Worm (Caenorhabditis elegans) whole organism, L1 larva: ENCODE data around the gene F52H2.1.

ENCODE experiments used
- C04F5.9 ChIP-seq: sonication (generic microtip); optimal IDR thresholded peaks from 2 replicates; lab custom pipeline; 2016; ENCODE audit warnings: missing genetic modification characterization, missing compliant biosample characterization
- C34B4.2 ChIP-seq: sonication (generic microtip); optimal IDR thresholded peaks from 2 replicates; lab custom pipeline; 2017; ENCODE audit warnings: mild to moderate bottlenecking, missing genetic modification characterization, missing compliant biosample characterization
- Y116A8C.19 ChIP-seq: sonication (generic microtip); optimal IDR thresholded peaks from 2 replicates; lab custom pipeline; 2016; ENCODE audit warnings: missing compliant biosample characterization, missing genetic modification characterization, borderline replicate concordance
- aha-1 ChIP-seq: fragments of 150-350 bp; optimal IDR thresholded peaks from 2 replicates; lab custom pipeline; 2014; ENCODE audit warnings: missing biosample characterization, missing genetic modification characterization
- alr-1 ChIP-seq: fragments of 200-800 bp; sonication (Bioruptor generic); optimal IDR thresholded peaks from 2 replicates; lab custom pipeline; 2018; ENCODE audit warnings: borderline replicate concordance, mild to moderate bottlenecking, missing genetic modification characterization, missing compliant biosample characterization
- aly-2 ChIP-seq: fragments of 150-350 bp; optimal IDR thresholded peaks from 2 replicates; lab custom pipeline; 2014; ENCODE audit warnings: missing biosample characterization, missing genetic modification characterization
- ama-1 ChIP-seq: fragments of 150-350 bp; optimal IDR thresholded peaks from 2 replicates; lab custom pipeline; 2014
- blmp-1 ChIP-seq: fragments of 150-350 bp; optimal IDR thresholded peaks from 2 replicates; lab custom pipeline; 2014; ENCODE audit warnings: missing biosample characterization, missing genetic modification characterization
- ceh-82 ChIP-seq, 3 experiments: fragments of 150-350 bp in 1 of 3; sonication (generic microtip) in 2 of 3; optimal IDR thresholded peaks; 2 replicates each; lab custom pipeline; 2014 to 2017; ENCODE audit warnings: missing biosample characterization in 3 of 3, missing genetic modification characterization in 3 of 3
- ceh-90 ChIP-seq: sonication (generic microtip); optimal IDR thresholded peaks from 2 replicates; lab custom pipeline; 2016; ENCODE audit warnings: missing genetic modification characterization, missing compliant biosample characterization
- dpl-1 ChIP-seq, 3 experiments: fragments of 150-350 bp in 2 of 3; sonication (generic microtip) in 1 of 3; optimal IDR thresholded peaks; 2 replicates each; lab custom pipeline; 2014 to 2017; ENCODE audit warnings: missing biosample characterization in 3 of 3, missing genetic modification characterization in 3 of 3, missing genetic modification reagents in 3 of 3
- egl-13 ChIP-seq: sonication (generic microtip); optimal IDR thresholded peaks from 2 replicates; lab custom pipeline; 2016; ENCODE audit warnings: missing genotype, missing genetic modification reagents, missing genetic modification characterization, missing compliant biosample characterization
- egl-27 ChIP-seq, 2 experiments: fragments of 150-350 bp in 1 of 2; sonication (generic microtip); optimal IDR thresholded peaks; 3 replicates each; lab custom pipeline; 2017 to 2018; ENCODE audit warnings: missing biosample characterization in 2 of 2, missing genetic modification characterization in 2 of 2, missing genetic modification reagents in 2 of 2
- elt-3 ChIP-seq, 6 experiments: fragments of 150-350 bp in 1 of 6; sonication (generic microtip); optimal IDR thresholded peaks; 2 replicates each; lab custom pipeline; 2017 to 2018; ENCODE audit warnings: missing biosample characterization in 6 of 6, missing genetic modification characterization in 6 of 6, inconsistent platforms in 1 of 6
- fkh-10 ChIP-seq: sonication (generic microtip); optimal IDR thresholded peaks from 2 replicates; lab custom pipeline; 2017; ENCODE audit warnings: missing biosample characterization, missing genetic modification reagents, missing genetic modification characterization
- fkh-4 ChIP-seq: sonication (generic microtip); optimal IDR thresholded peaks from 2 replicates; lab custom pipeline; 2016; ENCODE audit warnings: missing compliant biosample characterization, missing genetic modification characterization, borderline replicate concordance
- fkh-8 ChIP-seq: sonication (generic microtip); optimal IDR thresholded peaks from 2 replicates; lab custom pipeline; 2016; ENCODE audit warnings: mild to moderate bottlenecking, missing genetic modification characterization, missing compliant biosample characterization
- fos-1 ChIP-seq: fragments of 150-350 bp; optimal IDR thresholded peaks from 2 replicates; lab custom pipeline; 2014; ENCODE audit warnings: missing biosample characterization, missing genetic modification characterization
- grh-1 ChIP-seq: fragments of 200-800 bp; sonication (Bioruptor generic); IDR thresholded peaks from 2 replicates; pipeline ENCODE4 v1.3.6; 2022; ENCODE audit warnings: missing genetic modification reagents, missing genetic modification characterization, missing compliant biosample characterization
- hlh-17 ChIP-seq: fragments of 200-800 bp; sonication (Bioruptor generic); optimal IDR thresholded peaks from 2 replicates; lab custom pipeline; 2018; ENCODE audit warnings: missing genetic modification characterization, mild to moderate bottlenecking, missing compliant biosample characterization, moderate library complexity, borderline replicate concordance
- hlh-4 ChIP-seq: sonication (generic microtip); optimal IDR thresholded peaks from 2 replicates; lab custom pipeline; 2016; ENCODE audit warnings: mild to moderate bottlenecking, missing genetic modification characterization, missing compliant biosample characterization
- irx-1 ChIP-seq: sonication (generic microtip); optimal IDR thresholded peaks from 2 replicates; lab custom pipeline; 2016; ENCODE audit warnings: missing genetic modification characterization, missing compliant biosample characterization
- lin-14 ChIP-seq: fragments of 200-800 bp; sonication (Bioruptor generic); optimal IDR thresholded peaks from 2 replicates; lab custom pipeline; 2018; ENCODE audit warnings: mild to moderate bottlenecking, missing genetic modification characterization, moderate library complexity, missing compliant biosample characterization
- lir-3 ChIP-seq: sonication (generic microtip); optimal IDR thresholded peaks from 2 replicates; lab custom pipeline; 2016; ENCODE audit warnings: mild to moderate bottlenecking, missing genetic modification characterization, moderate library complexity, missing compliant biosample characterization; ENCODE audit not compliant: poor library complexity
- lsy-2 ChIP-seq, 2 experiments: fragments of 150-350 bp; optimal IDR thresholded peaks; 2 replicates each; lab custom pipeline; 2014; ENCODE audit warnings: missing biosample characterization in 2 of 2, missing genetic modification characterization in 2 of 2
- mab-9 ChIP-seq: fragments of 200-800 bp; sonication (Bioruptor generic); IDR thresholded peaks from 2 replicates; pipeline ENCODE4 v1.3.6; 2022; ENCODE audit warnings: missing genetic modification reagents, missing genetic modification characterization, missing compliant biosample characterization
- mef-2 ChIP-seq: fragments of 150-350 bp; optimal IDR thresholded peaks from 2 replicates; lab custom pipeline; 2014; ENCODE audit warnings: missing biosample characterization, missing genetic modification characterization
- nhr-11 ChIP-seq: fragments of 150-350 bp; optimal IDR thresholded peaks from 2 replicates; lab custom pipeline; 2014; ENCODE audit warnings: missing biosample characterization, missing genetic modification characterization
- nhr-19 ChIP-seq: fragments of 200-800 bp; sonication (Bioruptor generic); conservative IDR thresholded peaks from 2 replicates; pipeline ENCODE4 v1.3.6; 2022; ENCODE audit warnings: missing genetic modification characterization, missing compliant biosample characterization
- nhr-20 ChIP-seq: sonication (generic microtip); optimal IDR thresholded peaks from 2 replicates; lab custom pipeline; 2016; ENCODE audit warnings: mild to moderate bottlenecking, missing genetic modification characterization, missing compliant biosample characterization
- nhr-237 ChIP-seq: fragments of 150-350 bp; optimal IDR thresholded peaks from 2 replicates; lab custom pipeline; 2014; ENCODE audit warnings: missing biosample characterization, missing genetic modification characterization
- nhr-71 ChIP-seq: sonication (generic microtip); optimal IDR thresholded peaks from 2 replicates; lab custom pipeline; 2016; ENCODE audit warnings: mild to moderate bottlenecking, missing genetic modification characterization, moderate library complexity, missing compliant biosample characterization
- nhr-76 ChIP-seq: sonication (generic microtip); optimal IDR thresholded peaks from 2 replicates; lab custom pipeline; 2017; ENCODE audit warnings: missing biosample characterization, missing genetic modification characterization
- nhr-85 ChIP-seq: sonication (generic microtip); peaks from one replicate; lab custom pipeline; 2016; ENCODE audit warnings: missing genetic modification characterization, inconsistent platforms, missing compliant biosample characterization
- pag-3 ChIP-seq: sonication (generic microtip); optimal IDR thresholded peaks from 2 replicates; lab custom pipeline; 2017; ENCODE audit warnings: missing genetic modification characterization, mild to moderate bottlenecking, missing compliant biosample characterization, antibody characterized with exemption, borderline replicate concordance; ENCODE audit not compliant: insufficient read depth
- pqm-1 ChIP-seq: sonication (generic microtip); optimal IDR thresholded peaks from 3 replicates; lab custom pipeline; 2017; ENCODE audit warnings: missing biosample characterization, missing genetic modification characterization
- rnt-1 ChIP-seq: sonication (generic microtip); optimal IDR thresholded peaks from 2 replicates; lab custom pipeline; 2016; ENCODE audit warnings: mild to moderate bottlenecking, missing genetic modification characterization, moderate library complexity, missing compliant biosample characterization
- skn-1 ChIP-seq: fragments of 150-350 bp; optimal IDR thresholded peaks from 2 replicates; lab custom pipeline; 2014; ENCODE audit warnings: missing biosample characterization, missing genetic modification characterization
- snpc-4 ChIP-seq: fragments of 150-350 bp; optimal IDR thresholded peaks from 2 replicates; lab custom pipeline; 2014; ENCODE audit warnings: missing biosample characterization, missing genetic modification characterization
- sox-4 ChIP-seq: sonication (generic microtip); optimal IDR thresholded peaks from 2 replicates; lab custom pipeline; 2016; ENCODE audit warnings: missing genetic modification characterization, missing compliant biosample characterization
- sup-37 ChIP-seq: fragments of 200-800 bp; sonication (Bioruptor generic); optimal IDR thresholded peaks from 2 replicates; lab custom pipeline; 2018; ENCODE audit warnings: mild to moderate bottlenecking, missing genetic modification characterization, missing compliant biosample characterization
- tbx-2 ChIP-seq: sonication (generic microtip); optimal IDR thresholded peaks from 2 replicates; lab custom pipeline; 2016; ENCODE audit warnings: missing genetic modification characterization, missing compliant biosample characterization
- tlp-1 ChIP-seq: fragments of 150-350 bp; optimal IDR thresholded peaks from 2 replicates; lab custom pipeline; 2014; ENCODE audit warnings: missing biosample characterization, missing genetic modification characterization
- unc-86 ChIP-seq: sonication (generic microtip); optimal IDR thresholded peaks from 2 replicates; lab custom pipeline; 2016; ENCODE audit warnings: missing genetic modification characterization, missing compliant biosample characterization
- vab-15 ChIP-seq: sonication (generic microtip); optimal IDR thresholded peaks from 2 replicates; lab custom pipeline; 2017; ENCODE audit warnings: missing genotype, mild to moderate bottlenecking, missing genetic modification characterization, missing compliant biosample characterization
- zag-1 ChIP-seq: fragments of 150-350 bp; optimal IDR thresholded peaks from 2 replicates; lab custom pipeline; 2014; ENCODE audit warnings: missing biosample characterization, missing genetic modification characterization
- zip-4 ChIP-seq: fragments of 200-800 bp; sonication (Bioruptor generic); optimal IDR thresholded peaks from 2 replicates; lab custom pipeline; 2018; ENCODE audit warnings: mild to moderate bottlenecking, missing genetic modification characterization, moderate library complexity, missing compliant biosample characterization
- ztf-11 ChIP-seq, 2 experiments: sonication (generic microtip); optimal IDR thresholded peaks; 2 replicates each; lab custom pipeline; 2016 to 2017; ENCODE audit warnings: missing genetic modification characterization in 2 of 2, missing biosample characterization in 1 of 2, missing compliant biosample characterization in 1 of 2
- ztf-4 ChIP-seq: fragments of 150-350 bp; optimal IDR thresholded peaks from 2 replicates; lab custom pipeline; 2014; ENCODE audit warnings: missing biosample characterization, missing genetic modification characterization

The F52H2.1 gene

ce11 chrX:2591586-2592000 is 18.7 kb downstream of the F52H2.1 start (continued):
- no peak for TF ChIP-seq nhr-11 (tag; lab: Kevin White, UChicago)
- no peak for TF ChIP-seq sup-37 (GFP tag; lab: Kevin White, UChicago)
- TF ChIP-seq nhr-85 (tag; lab: Kevin White, UChicago): peak; percentile 96
- TF ChIP-seq tbx-2 (tag; lab: Kevin White, UChicago): peak; percentile 76
- peak; percentile 68 for TF ChIP-seq nhr-19 (GFP tag; lab: Robert Waterston, UW)
- no peak for TF ChIP-seq ceh-90 (tag; lab: Kevin White, UChicago)
- no peak for TF ChIP-seq tlp-1
- TF ChIP-seq ama-1 (lab: Kevin White, UChicago): no peak
- no peak for TF ChIP-seq hlh-4 (tag; lab: Kevin White, UChicago)
- TF ChIP-seq fkh-8: no peak
- TF ChIP-seq grh-1 (GFP tag; lab: Robert Waterston, UW): peak; percentile 52
- TF ChIP-seq egl-13 (tag; lab: Kevin White, UChicago): no peak
- no peak for TF ChIP-seq ztf-11 (tag; optimal IDR thresholded peaks at IDR 0.05; lab: Kevin White, UChicago)
- TF ChIP-seq aha-1 (tag; lab: Kevin White, UChicago): no peak
- TF ChIP-seq mef-2 (tag; lab: Kevin White, UChicago): no peak
- TF ChIP-seq skn-1 (tag; lab: Kevin White, UChicago): peak; percentile 83

ce11 chrX:2592670-2593280 is 19.9 kb downstream of the F52H2.1 start:
- TF ChIP-seq ztf-11 (tag; optimal IDR thresholded peaks at IDR 0.05; lab: Kevin White, UChicago) (no peak), alr-1 (tag; lab: Kevin White, UChicago) (no peak), Y116A8C.19 (tag; lab: Kevin White, UChicago) (no peak), pqm-1 (tag; lab: Kevin White, UChicago) (no peak), C04F5.9 (tag; lab: Kevin White, UChicago) (no peak), fkh-4 (no peak), sox-4 (tag; lab: Kevin White, UChicago) (no peak), dpl-1 (GFP tag; optimal IDR thresholded peaks at IDR 0.05; lab: Kevin White, UChicago) (no peak), elt-3 (tag; optimal IDR thresholded peaks at IDR 0.05; lab: Kevin White, UChicago) (peak in 1 of 6 experiments; percentile 34), lsy-2 (tag; optimal IDR thresholded peaks at IDR 0.05; lab: Kevin White, UChicago) (peak in 1 of 2 experiments; percentile 11), lir-3 (tag; lab: Kevin White, UChicago) (no peak), lin-14 (peak; percentile 35), C34B4.2 (tag; lab: Kevin White, UChicago) (no peak), fos-1 (tag; lab: Kevin White, UChicago) (no peak), pag-3 (tag; lab: Kevin White, UChicago) (peak; percentile 8), unc-86 (tag; lab: Kevin White, UChicago) (no peak), nhr-20 (tag; lab: Kevin White, UChicago) (peak; percentile 39), hlh-17 (no peak), egl-27 (tag; optimal IDR thresholded peaks at IDR 0.05; lab: Kevin White, UChicago) (no peak), nhr-76 (tag; lab: Kevin White, UChicago) (no peak), irx-1 (no peak), fkh-10 (GFP tag; lab: Kevin White, UChicago) (no peak), hlh-4 (tag; lab: Kevin White, UChicago) (no peak), ztf-4 (tag; lab: Kevin White, UChicago) (no peak), zip-4 (GFP tag; lab: Kevin White, UChicago) (no peak), vab-15 (no peak), ceh-82 (tag; optimal IDR thresholded peaks at IDR 0.05; lab: Kevin White, UChicago) (no peak), mef-2 (tag; lab: Kevin White, UChicago) (no peak), nhr-71 (no peak), nhr-237 (tag; lab: Kevin White, UChicago) (no peak), aha-1 (tag; lab: Kevin White, UChicago) (no peak), rnt-1 (no peak), nhr-19 (GFP tag; lab: Robert Waterston, UW) (no peak), aly-2 (tag; lab: Kevin White, UChicago) (no peak), sup-37 (GFP tag; lab: Kevin White, UChicago) (no peak), mab-9 (GFP tag; lab: Robert Waterston, UW) (no peak), zag-1 (tag; lab: Kevin White, UChicago) (no peak), grh-1 (GFP tag; lab: Robert Waterston, UW) (no peak), blmp-1 (tag; lab: Kevin White, UChicago) (peak; percentile 60), snpc-4 (tag; lab: Kevin White, UChicago) (no peak)
